Worm (Caenorhabditis elegans) whole organism, young adult: Measurements from ENCODE around the gene F42A9.3.

Experiments
- F23B12.7 ChIP-seq: sonication (generic microtip); optimal IDR thresholded peaks from 2 replicates; lab custom pipeline; 2017; ENCODE audit warnings: missing genetic modification characterization, mild to moderate bottlenecking, missing compliant biosample characterization, antibody characterized with exemption, moderate library complexity; ENCODE audit not compliant: insufficient read depth
- Y53F4B.3 ChIP-seq: fragments of 200-800 bp; sonication (Bioruptor generic); IDR thresholded peaks from 2 replicates; pipeline ENCODE4 v1.3.6; 2022; ENCODE audit warnings: missing genetic modification reagents, missing genetic modification characterization, missing compliant biosample characterization
- let-607 ChIP-seq, 2 experiments: fragments of 200-800 bp in 1 of 2; sonication (Bioruptor generic) in 1 of 2; sonication (generic microtip) in 1 of 2; optimal IDR thresholded peaks; 2 replicates each; lab custom pipeline; 2016 to 2018; ENCODE audit warnings: mild to moderate bottlenecking in 2 of 2, missing compliant biosample characterization in 2 of 2, missing genetic modification characterization in 2 of 2, moderate library complexity in 2 of 2, missing genotype in 1 of 2
- lin-40 ChIP-seq: sonication (generic microtip); optimal IDR thresholded peaks from 2 replicates; lab custom pipeline; 2016; ENCODE audit warnings: missing genetic modification characterization, mild to moderate bottlenecking, missing compliant biosample characterization, missing genotype, missing genetic modification reagents
- nhr-27 ChIP-seq: fragments of 200-800 bp; sonication (Bioruptor generic); optimal IDR thresholded peaks from 2 replicates; lab custom pipeline; 2018; ENCODE audit warnings: mild to moderate bottlenecking, missing genetic modification characterization, moderate library complexity, missing compliant biosample characterization
- tbp1 ChIP-seq: fragments of 200-800 bp; sonication (Bioruptor generic); optimal IDR thresholded peaks from 2 replicates; lab custom pipeline; 2018; ENCODE audit warnings: mild to moderate bottlenecking, missing genetic modification characterization, missing compliant biosample characterization
- unc-62 ChIP-seq: fragments of 150-350 bp; optimal IDR thresholded peaks from 2 replicates; lab custom pipeline; 2014; ENCODE audit warnings: missing biosample characterization, missing genetic modification reagents, missing genetic modification characterization

ce11 chrIV:8625730-8626129, 8.7 kb downstream of the F42A9.3 start:
- no peak for TF ChIP-seq unc-62 (GFP tag; lab: Kevin White, UChicago)
- TF ChIP-seq tbp1: no peak
- no peak for TF ChIP-seq nhr-27 (tag; lab: Kevin White, UChicago)
- TF ChIP-seq lin-40 (tag; lab: Kevin White, UChicago): no peak
- TF ChIP-seq Y53F4B.3 (GFP tag; lab: Robert Waterston, UW): no peak
- TF ChIP-seq let-607 (tag; optimal IDR thresholded peaks at IDR 0.05; lab: Kevin White, UChicago): no peak
- no peak for TF ChIP-seq F23B12.7 (tag; lab: Kevin White, UChicago)
